Worm (Caenorhabditis elegans): ENCODE results near the gene lir-2.

DNA sequence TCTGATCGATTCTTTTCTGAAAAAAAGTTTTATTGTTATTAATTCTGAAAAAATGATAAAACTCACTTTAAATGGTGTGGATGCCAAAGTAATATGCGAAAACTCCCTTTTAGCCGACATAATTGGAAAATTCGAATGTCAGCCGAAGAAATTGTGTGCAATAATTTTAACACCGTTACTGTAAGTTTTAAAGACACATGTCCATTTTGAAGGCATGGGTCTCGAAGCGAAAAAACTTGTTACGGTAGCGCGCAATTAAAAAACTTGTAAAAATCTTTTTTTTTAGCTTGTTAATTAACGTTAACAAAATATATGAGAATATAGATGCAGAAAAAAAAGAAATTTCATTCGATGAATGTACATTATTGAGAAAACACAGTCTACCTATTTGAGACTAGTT, 23.3 kb downstream of the lir-2 start, which contains the start of gene pid-1:
- TF ChIP-seq fkh-10 (GFP tag; optimal IDR thresholded peaks at IDR 0.05) (no peak), mdl-1 (tag; optimal IDR thresholded peaks at IDR 0.05) (no peak), nhr-90 (tag; optimal IDR thresholded peaks at IDR 0.05; ENCODE audit: poor library complexity) (no peak), ztf-4 (tag; optimal IDR thresholded peaks at IDR 0.05) (no peak), unc-62 (GFP tag; optimal IDR thresholded peaks at IDR 0.05) (no peak), zag-1 (tag; optimal IDR thresholded peaks at IDR 0.05) (no peak)
